Worm (Caenorhabditis elegans): ENCODE measurements around the gene C49C8.5.

DNA sequence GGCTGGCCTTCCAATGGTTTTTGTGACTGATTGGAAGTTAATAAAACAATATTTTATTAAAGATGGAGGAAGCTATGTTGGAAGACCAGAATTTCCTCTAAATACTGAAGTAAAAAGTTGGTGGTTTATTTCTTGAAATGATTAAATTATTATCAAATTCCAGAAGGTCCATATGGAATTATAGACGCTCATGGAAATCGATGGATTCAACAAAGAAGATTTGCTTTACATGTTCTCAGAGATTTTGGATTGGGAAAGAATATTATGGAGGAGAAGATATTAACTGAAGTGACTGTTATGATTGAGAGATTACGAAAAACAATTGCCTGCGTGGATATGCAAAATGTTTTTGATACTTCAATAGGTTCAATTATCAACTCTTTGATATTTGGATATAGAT is 38.1 kb downstream of the C49C8.5 start:
- TF ChIP-seq isw-1 (GFP tag; IDR thresholded peaks at IDR 0.05) (no peak), mdl-1 (tag; optimal IDR thresholded peaks at IDR 0.05) (no peak), elt-3 (tag; optimal IDR thresholded peaks at IDR 0.05) (no peak)

Data from whole organism, L1 larva.